Worm (Caenorhabditis elegans) whole organism, L4/young adult: ENCODE data around the gene phf-33.

ENCODE experiments used
- dao-5 ChIP-seq: sonication (generic microtip); optimal IDR thresholded peaks from 2 replicates; lab custom pipeline; 2016; ENCODE audit warnings: missing genotype, missing genetic modification characterization, moderate library complexity, missing compliant biosample characterization
- him-1 ChIP-seq: sonication (generic microtip); optimal IDR thresholded peaks from 2 replicates; lab custom pipeline; 2016; ENCODE audit warnings: missing genotype, missing genetic modification reagents, missing genetic modification characterization, missing compliant biosample characterization

- no peak for TF ChIP-seq him-1 (tag; lab: Kevin White, UChicago)
- no peak for TF ChIP-seq dao-5 (tag; lab: Kevin White, UChicago)
These were observed 5.8 kb upstream of the phf-33 start for ce11 chrX:13284618-13285017.
